Worm (Caenorhabditis elegans): Measurements from ENCODE around the gene pod-1.

DNA sequence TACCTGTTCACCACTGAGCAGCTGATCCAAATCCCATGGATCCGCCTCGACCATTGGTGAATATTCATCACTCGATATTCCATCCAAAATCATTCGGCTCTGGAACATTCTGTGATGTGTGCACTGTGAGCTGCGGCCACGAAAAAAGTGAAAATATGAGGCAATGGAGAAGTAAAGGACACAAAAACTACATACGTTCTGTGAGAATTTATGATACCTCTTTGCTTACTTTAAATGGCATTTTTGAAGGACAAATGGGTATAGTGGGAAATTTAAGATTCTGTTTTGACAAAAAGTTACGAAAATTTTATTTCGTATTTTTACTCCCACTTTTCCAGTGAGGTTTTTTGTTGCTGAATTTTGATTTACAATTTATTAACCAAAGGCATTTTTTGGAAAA is 31.5 kb downstream of the pod-1 start, which contains the start of gene twk-40:
- TF ChIP-seq ztf-4 (tag; optimal IDR thresholded peaks at IDR 0.05) (no peak), nhr-237 (tag; optimal IDR thresholded peaks at IDR 0.05) (no peak), nfya-1 (tag; optimal IDR thresholded peaks at IDR 0.05; ENCODE audit: insufficient read depth) (no peak), mml-1 (tag; optimal IDR thresholded peaks at IDR 0.05) (no peak)
